Fruit fly (Drosophila melanogaster) Kc167 (cell line): ENCODE results near the gene Rad1.

Source experiments
- Myc ChIP-seq: fragments of >200 bp; optimal IDR thresholded peaks from 2 replicates; lab custom pipeline; 2017; ENCODE audit warnings: missing external identifiers
- Sin3A ChIP-seq: fragments of >200 bp; optimal IDR thresholded peaks from 2 replicates; lab custom pipeline; 2018; ENCODE audit warnings: missing external identifiers
- h ChIP-seq: fragments of >200 bp; optimal IDR thresholded peaks from 3 replicates; lab custom pipeline; 2018; ENCODE audit warnings: missing external identifiers
- insv ChIP-seq: fragments of >200 bp; optimal IDR thresholded peaks from 3 replicates; lab custom pipeline; 2018; ENCODE audit warnings: missing external identifiers
- psq ChIP-seq: fragments of >200 bp; optimal IDR thresholded peaks from 2 replicates; lab custom pipeline; 2017; ENCODE audit warnings: missing external identifiers
- ttk ChIP-seq: sonication (Bioruptor generic); optimal IDR thresholded peaks from 2 replicates; lab custom pipeline; 2017; ENCODE audit warnings: missing external identifiers

DNA sequence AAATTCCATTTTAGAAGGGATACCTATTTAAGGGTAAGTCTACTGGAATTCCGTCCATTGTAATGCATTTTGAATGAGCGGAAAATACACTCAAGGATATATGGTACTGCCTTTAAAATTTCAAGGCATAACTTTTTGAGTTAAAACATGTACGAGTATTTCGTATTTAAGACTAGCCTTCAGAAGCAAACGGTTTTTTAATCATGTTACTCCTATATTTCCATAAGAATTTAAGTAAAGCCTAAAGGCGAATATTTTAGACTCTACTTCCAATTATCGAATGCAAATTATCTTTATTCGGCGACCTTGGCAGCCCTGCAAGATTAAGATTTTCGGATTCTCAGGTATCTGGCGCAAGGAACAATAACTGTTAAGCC lies 2.5 kb upstream of the Rad1 start, which contains the start of gene Elba2:
- TF ChIP-seq insv (lab: Kevin White, UChicago) (no peak), psq (lab: Kevin White, UChicago) (no peak), Myc (no peak), Sin3A (lab: Kevin White, UChicago) (no peak), ttk (no peak), h (lab: Kevin White, UChicago) (no peak)
